Fruit fly (Drosophila melanogaster): ENCODE data around the gene lectin-37Db.

DNA sequence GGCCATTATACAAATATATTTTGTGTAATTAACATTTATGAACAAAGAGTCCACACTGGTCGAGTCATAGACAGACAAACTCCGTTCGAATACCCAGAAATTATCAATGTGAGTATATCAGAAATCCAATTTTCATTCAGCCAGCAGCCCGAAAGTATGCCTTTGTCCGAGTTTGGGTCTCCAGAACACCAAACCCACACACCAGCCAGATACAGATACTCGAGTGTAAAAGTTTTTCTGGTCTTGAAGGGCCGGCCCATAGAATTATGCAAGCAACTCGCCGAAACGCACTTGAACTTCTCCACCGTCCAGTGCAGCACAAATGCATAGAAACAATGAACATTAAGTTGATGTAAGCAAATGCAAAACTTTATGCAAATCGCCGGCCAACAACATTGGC, 40.3 kb upstream of the lectin-37Db start:
- TF ChIP-seq CG14655 (GFP tag; optimal IDR thresholded peaks at IDR 0.05), result no peak
- TF ChIP-seq CG32121 (GFP tag; IDR thresholded peaks at IDR 0.05), result no peak
- no peak for TF ChIP-seq CG8301 (tag; optimal IDR thresholded peaks at IDR 0.05)
- no peak for TF ChIP-seq CG17806 (tag; optimal IDR thresholded peaks at IDR 0.05)
- TF ChIP-seq D1 (tag; optimal IDR thresholded peaks at IDR 0.05), result no peak
